Fruit fly (Drosophila melanogaster): Measurements from ENCODE around the gene CG18558.

Gene CG18558

dm6 chr2L:2878859-2879258 is 34.5 kb upstream of the CG18558 start, which contains the start of gene RabGGTb (continued):
- no peak for TF ChIP-seq CG10565 (GFP tag; optimal IDR thresholded peaks at IDR 0.05)
- TF ChIP-seq Asciz (GFP tag; optimal IDR thresholded peaks at IDR 0.05): peak; percentile 17
- peak; percentile 26 for TF ChIP-seq CG12071 (GFP tag; optimal IDR thresholded peaks at IDR 0.05)
- peak; percentile 42; the same call in 3 of the 4 replicates for TF ChIP-seq Gug (GFP tag; IDR thresholded peaks at IDR 0.05)
- peak; percentile 67 for TF ChIP-seq CG18599 (GFP tag; optimal IDR thresholded peaks at IDR 0.05)
- TF ChIP-seq sens (GFP tag): peak; percentile 88
- TF ChIP-seq CG18476 (GFP tag; optimal IDR thresholded peaks at IDR 0.05): peak; percentile 5
- TF ChIP-seq CG10543 (GFP tag; optimal IDR thresholded peaks at IDR 0.05): peak; percentile 65
- no peak for TF ChIP-seq Elba2 (GFP tag; optimal IDR thresholded peaks at IDR 0.05)
- TF ChIP-seq Ptx1 (GFP tag; IDR thresholded peaks at IDR 0.05): peak; percentile 79
- TF ChIP-seq lmd (GFP tag; IDR thresholded peaks at IDR 0.05): peak; percentile 71
- TF ChIP-seq Fer3 (tag; optimal IDR thresholded peaks at IDR 0.05): peak; percentile 26
- no peak for TF ChIP-seq CG15011 (GFP tag; optimal IDR thresholded peaks at IDR 0.05)
- TF ChIP-seq aop (GFP tag; IDR thresholded peaks at IDR 0.05): no peak
- no peak for TF ChIP-seq CG6654 (GFP tag; optimal IDR thresholded peaks at IDR 0.05)
- TF ChIP-seq CG14667 (GFP tag; IDR thresholded peaks at IDR 0.05): peak; percentile 51
- TF ChIP-seq zfh2 (GFP tag; optimal IDR thresholded peaks at IDR 0.05): peak; percentile 61
- no peak for TF ChIP-seq C15 (GFP tag; IDR thresholded peaks at IDR 0.05)
- peak; percentile 26 for TF ChIP-seq org-1 (GFP tag; optimal IDR thresholded peaks at IDR 0.05)
- TF ChIP-seq CG1647 (GFP tag; optimal IDR thresholded peaks at IDR 0.05): peak; percentile 48
- TF ChIP-seq CG10431 (GFP tag; optimal IDR thresholded peaks at IDR 0.05): no peak
- peak; percentile 39 for TF ChIP-seq gcm2 (GFP tag; optimal IDR thresholded peaks at IDR 0.05)
- peak; percentile 41; the same call in 2 of the 3 replicates for TF ChIP-seq sr (GFP tag; IDR thresholded peaks at IDR 0.05)
- TF ChIP-seq wor (GFP tag; IDR thresholded peaks at IDR 0.05): peak; percentile 42; the same call in 1 of the 2 replicates
- no peak for TF ChIP-seq Stat92E (GFP tag; optimal IDR thresholded peaks at IDR 0.05)
- no peak for TF ChIP-seq Sry-β (GFP tag; optimal IDR thresholded peaks at IDR 0.05)
- TF ChIP-seq CG18764 (GFP tag; optimal IDR thresholded peaks at IDR 0.05): no peak
- no peak for TF ChIP-seq zf30C (GFP tag; optimal IDR thresholded peaks at IDR 0.05)
- TF ChIP-seq CG8290 (GFP tag; optimal IDR thresholded peaks at IDR 0.05): no peak
- TF ChIP-seq CG8290 (tag; optimal IDR thresholded peaks at IDR 0.05): peak in 1 of 2 experiments; percentile 84
- TF ChIP-seq Taf1 (GFP tag; IDR thresholded peaks at IDR 0.05): peak; percentile 66
- peak; percentile 2 for TF ChIP-seq BEAF-32 (GFP tag; optimal IDR thresholded peaks at IDR 0.05)
- TF ChIP-seq salm (tag; optimal IDR thresholded peaks at IDR 0.05): no peak
- no peak for TF ChIP-seq CkIIα-i1 (GFP tag; IDR thresholded peaks at IDR 0.05)
- peak; percentile 7 for TF ChIP-seq ab (GFP tag; optimal IDR thresholded peaks at IDR 0.05)
- TF ChIP-seq CG7745 (tag; optimal IDR thresholded peaks at IDR 0.05): no peak
- no peak for TF ChIP-seq fd102C (GFP tag; optimal IDR thresholded peaks at IDR 0.05)
- peak; percentile 61 for TF ChIP-seq CG2678 (tag; optimal IDR thresholded peaks at IDR 0.05)
- peak; percentile 28 for TF ChIP-seq Sin3A (optimal IDR thresholded peaks at IDR 0.05)
- peak; percentile 28 for TF ChIP-seq Nf-YC (tag; optimal IDR thresholded peaks at IDR 0.05)
- TF ChIP-seq ranshi (GFP tag; IDR thresholded peaks at IDR 0.05): peak; percentile 76
- no peak for TF ChIP-seq HLH4C (GFP tag; IDR thresholded peaks at IDR 0.05; ENCODE audit: partially characterized antibody)
- peak; percentile 50; the same call in 1 of the 2 replicates for TF ChIP-seq hbn (GFP tag; IDR thresholded peaks at IDR 0.05; ENCODE audit: partially characterized antibody)
- TF ChIP-seq Drgx (GFP tag; IDR thresholded peaks at IDR 0.05): peak; percentile 80
- TF ChIP-seq repo (GFP tag; optimal IDR thresholded peaks at IDR 0.05): peak; percentile 56
- peak; percentile 72; the same call in 2 of the 3 replicates for TF ChIP-seq ken (GFP tag; IDR thresholded peaks at IDR 0.05)
- peak; percentile 24 for TF ChIP-seq phol (tag; optimal IDR thresholded peaks at IDR 0.05)
- peak; percentile 63 for TF ChIP-seq pzg (GFP tag; optimal IDR thresholded peaks at IDR 0.05)
- peak; percentile 33 for TF ChIP-seq CG4328 (GFP tag; optimal IDR thresholded peaks at IDR 0.05)
- peak; percentile 2 for TF ChIP-seq CG18011 (GFP tag; optimal IDR thresholded peaks at IDR 0.05)
- TF ChIP-seq Hsf (GFP tag; optimal IDR thresholded peaks at IDR 0.05): peak; percentile 59
